Fruit fly (Drosophila melanogaster) whole organism, prepupa: ENCODE results near the gene CG14052.

Experiments
- CG1621 ChIP-seq: fragments of 200-800 bp; sonication (Bioruptor generic); optimal IDR thresholded peaks from 3 replicates; lab custom pipeline; 2018; ENCODE audit warnings: missing biosample characterization, mild to moderate bottlenecking, missing genetic modification characterization
- CG34406 ChIP-seq: fragments of 200-800 bp; sonication (Bioruptor generic); optimal IDR thresholded peaks from 3 replicates; lab custom pipeline; 2016; ENCODE audit warnings: missing biosample characterization, missing genetic modification characterization
- CG6854 ChIP-seq: fragments of 200-800 bp; sonication (Bioruptor generic); optimal IDR thresholded peaks from 2 replicates; lab custom pipeline; 2017; ENCODE audit warnings: missing biosample characterization, mild to moderate bottlenecking, missing genetic modification characterization
- CG8632 ChIP-seq: fragments of 200-800 bp; sonication (Bioruptor generic); optimal IDR thresholded peaks from 3 replicates; lab custom pipeline; 2016; ENCODE audit warnings: missing biosample characterization, missing genetic modification characterization
- Ets96B ChIP-seq: fragments of 200-800 bp; optimal IDR thresholded peaks from 2 replicates; lab custom pipeline; 2019; ENCODE audit warnings: missing biosample characterization, mild to moderate bottlenecking, missing genetic modification characterization, moderate library complexity
- Gug ChIP-seq: fragments of 200-800 bp; sonication (Bioruptor generic); IDR thresholded peaks from 2 replicates; pipeline ENCODE4 v1.3.6; 2022; ENCODE audit warnings: missing biosample characterization, missing genetic modification characterization
- Hr39 ChIP-seq: fragments of 200-800 bp; sonication (Bioruptor generic); optimal IDR thresholded peaks from 2 replicates; lab custom pipeline; 2016; ENCODE audit warnings: missing biosample characterization, missing genetic modification characterization
- achi ChIP-seq: fragments of 200-800 bp; sonication (Bioruptor generic); optimal IDR thresholded peaks from 3 replicates; lab custom pipeline; 2016; ENCODE audit warnings: missing biosample characterization, missing genetic modification characterization
- salr ChIP-seq, 2 experiments: fragments of 200-800 bp; sonication (Bioruptor generic); optimal IDR thresholded peaks; 3 replicates each; lab custom pipeline; 2016 to 2018; ENCODE audit warnings: missing biosample characterization in 2 of 2, missing genetic modification characterization in 2 of 2, mild to moderate bottlenecking in 1 of 2

dm6 chrX:2198272-2198571 lies 25.3 kb upstream of the CG14052 start:
- TF ChIP-seq achi (GFP tag; lab: Kevin White, UChicago): no peak
- no peak for TF ChIP-seq salr (GFP tag; optimal IDR thresholded peaks at IDR 0.05; lab: Kevin White, UChicago)
- TF ChIP-seq CG6854 (GFP tag; lab: Kevin White, UChicago): no peak
- TF ChIP-seq CG8632 (GFP tag; lab: Kevin White, UChicago): no peak
- no peak for TF ChIP-seq Ets96B (tag; lab: Kevin White, UChicago)
- no peak for TF ChIP-seq CG34406 (GFP tag; lab: Kevin White, UChicago)
- no peak for TF ChIP-seq CG1621 (tag; lab: Kevin White, UChicago)
- no peak for TF ChIP-seq Gug (GFP tag; lab: Robert Waterston, UW)
- no peak for TF ChIP-seq Hr39 (GFP tag; lab: Kevin White, UChicago)
